Worm (Caenorhabditis elegans) whole organism, L4 larva: ENCODE results near the gene R11E3.19.

ENCODE experiments used
- Y105C5A.15 ChIP-seq: fragments of 200-800 bp; sonication (Bioruptor generic); IDR thresholded peaks from 2 replicates; pipeline ENCODE4 v1.3.6; 2022; ENCODE audit warnings: missing genetic modification characterization, missing compliant biosample characterization
- daf-12 ChIP-seq: fragments of 150-350 bp; optimal IDR thresholded peaks from 2 replicates; lab custom pipeline; 2014; ENCODE audit warnings: missing biosample characterization, missing genetic modification reagents, missing genetic modification characterization
- nhr-11 ChIP-seq: fragments of 150-350 bp; optimal IDR thresholded peaks from 2 replicates; lab custom pipeline; 2014; ENCODE audit warnings: missing biosample characterization, missing genetic modification characterization
- nhr-237 ChIP-seq: sonication (generic microtip); optimal IDR thresholded peaks from 2 replicates; lab custom pipeline; 2017; ENCODE audit warnings: missing biosample characterization, missing genetic modification characterization
- pha-4 ChIP-seq, 2 experiments: fragments of 150-350 bp in 1 of 2; fragments of 200-800 bp in 1 of 2; sonication (Bioruptor generic) in 1 of 2; IDR thresholded peaks in 1 of 2; optimal IDR thresholded peaks in 1 of 2; 2 replicates each; pipeline versions ENCODE4 v1.3.6 to Lab custom; 2014 to 2022; ENCODE audit warnings: missing genetic modification characterization in 2 of 2, missing genetic modification reagents in 2 of 2, missing biosample characterization in 1 of 2, missing compliant biosample characterization in 1 of 2
- unc-62 ChIP-seq, 3 experiments: fragments of 150-350 bp in 1 of 3; sonication (generic microtip); optimal IDR thresholded peaks in 2 of 3; peaks in 1 of 3; 1 replicate in 1 of 3; 2 replicates in 2 of 3; lab custom pipeline; 2014 to 2017; ENCODE audit warnings: missing biosample characterization in 3 of 3, missing genetic modification characterization in 3 of 3, missing genetic modification reagents in 3 of 3, missing genotype in 1 of 3
- zag-1 ChIP-seq: fragments of 150-350 bp; optimal IDR thresholded peaks from 2 replicates; lab custom pipeline; 2014; ENCODE audit warnings: missing biosample characterization, missing genetic modification characterization
- ztf-11 ChIP-seq: fragments of 150-350 bp; optimal IDR thresholded peaks from 2 replicates; lab custom pipeline; 2014; ENCODE audit warnings: missing biosample characterization, missing genetic modification characterization

- TF ChIP-seq pha-4 (GFP tag; IDR thresholded peaks at IDR 0.05; lab: Robert Waterston, UW) (no peak), pha-4 (tag; optimal IDR thresholded peaks at IDR 0.05; lab: Kevin White, UChicago) (no peak), unc-62 (GFP tag; optimal IDR thresholded peaks at IDR 0.05 in 1 of 2; lab: Kevin White, UChicago) (no peak), unc-62 (tag; optimal IDR thresholded peaks at IDR 0.05; lab: Kevin White, UChicago) (no peak), nhr-237 (tag; lab: Kevin White, UChicago) (no peak), daf-12 (tag; lab: Kevin White, UChicago) (no peak), nhr-11 (tag; lab: Kevin White, UChicago) (no peak), zag-1 (no peak), ztf-11 (tag; lab: Kevin White, UChicago) (no peak), Y105C5A.15 (GFP tag; lab: Robert Waterston, UW) (no peak)
Observed at ce11 chrIV:4802494-4802893, 26.6 kb upstream of the R11E3.19 start, which contains the start of gene dpf-7.
